Fruit fly (Drosophila melanogaster): ENCODE results near the gene ex.
A peak's percentile ranks its signal among the peaks of the same experiment; 100 is the strongest.

ex gene

DNA sequence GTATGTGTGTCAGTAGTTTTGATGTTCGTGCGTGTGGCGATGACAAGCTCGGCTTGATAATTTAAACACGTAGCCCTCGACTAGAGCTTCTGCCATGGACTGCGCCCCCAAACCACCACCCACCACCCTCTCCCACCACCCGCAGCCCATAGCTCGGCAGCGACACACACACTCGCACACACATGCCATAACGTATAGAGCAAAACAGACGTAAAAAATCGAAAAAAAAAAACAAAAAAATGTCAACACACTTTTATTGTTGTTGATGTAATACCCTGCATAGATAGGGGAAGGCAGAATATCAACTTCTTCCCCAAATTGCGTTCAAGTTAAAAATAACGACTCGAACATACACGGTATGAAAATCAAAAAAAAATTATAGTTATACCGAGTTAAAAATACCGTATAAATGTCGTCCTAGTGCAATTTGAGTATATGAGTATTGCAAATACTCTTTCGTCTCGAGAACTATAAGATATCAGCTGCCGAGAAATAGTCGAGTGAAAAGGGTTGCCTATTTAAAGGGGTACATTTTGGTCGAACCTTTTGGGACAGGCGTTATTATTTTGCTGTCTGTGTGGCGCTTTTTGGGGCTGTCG is 39.4 kb downstream of the ex start (continued):
- TF ChIP-seq CG3838 (GFP tag; optimal IDR thresholded peaks at IDR 0.05), result peak; percentile 74
- peak; percentile 80 for TF ChIP-seq CG16863 (GFP tag; optimal IDR thresholded peaks at IDR 0.05)
- TF ChIP-seq CoRest (tag; optimal IDR thresholded peaks at IDR 0.05), result peak; percentile 79
- peak; percentile 73 for TF ChIP-seq CG17361 (GFP tag; IDR thresholded peaks at IDR 0.05)
- TF ChIP-seq Rfx (GFP tag; IDR thresholded peaks at IDR 0.05), result 0 out of 2 replicates have a peak, but pooled peaks have one; percentile 68
- TF ChIP-seq Neu2 (GFP tag; optimal IDR thresholded peaks at IDR 0.05; ENCODE audit: borderline replicate concordance), result no peak
- TF ChIP-seq CG9817 (tag; optimal IDR thresholded peaks at IDR 0.05), result peak; percentile 71
- TF ChIP-seq amos (GFP tag; IDR thresholded peaks at IDR 0.05; ENCODE audit: partially characterized antibody), result no peak
- peak; percentile 82 for TF ChIP-seq pho (GFP tag; optimal IDR thresholded peaks at IDR 0.05)
- peak; percentile 77 for TF ChIP-seq Mad (GFP tag; optimal IDR thresholded peaks at IDR 0.05)
- TF ChIP-seq Ptx1 (GFP tag; IDR thresholded peaks at IDR 0.05), result peak; percentile 83
- TF ChIP-seq gt (GFP tag; IDR thresholded peaks at IDR 0.05), result 0 out of 2 replicates have a peak, but pooled peaks have one; percentile 27
- no peak for TF ChIP-seq YL-1 (GFP tag; optimal IDR thresholded peaks at IDR 0.05)
- TF ChIP-seq z (GFP tag; IDR thresholded peaks at IDR 0.05), result no peak
- TF ChIP-seq ranshi (GFP tag; IDR thresholded peaks at IDR 0.05), result peak; percentile 68
- TF ChIP-seq CG6813 (GFP tag; optimal IDR thresholded peaks at IDR 0.05), result peak; percentile 78
- TF ChIP-seq CG6765 (GFP tag; optimal IDR thresholded peaks at IDR 0.05), result peak; percentile 44
- TF ChIP-seq al (GFP tag; IDR thresholded peaks at IDR 0.05), result peak; percentile 52
- TF ChIP-seq Bdp1 (GFP tag; optimal IDR thresholded peaks at IDR 0.05), result peak; percentile 74
- TF ChIP-seq CG42726 (GFP tag; IDR thresholded peaks at IDR 0.05; ENCODE audit: partially characterized antibody), result no peak
- TF ChIP-seq CG30020 (tag; optimal IDR thresholded peaks at IDR 0.05), result no peak
- peak; percentile 95 for TF ChIP-seq row (GFP tag; IDR thresholded peaks at IDR 0.05)
- peak in 1 of 2 experiments; percentile 91 for TF ChIP-seq eve (GFP tag; optimal IDR thresholded peaks at IDR 0.05)
- TF ChIP-seq ken (GFP tag; IDR thresholded peaks at IDR 0.05), result peak; percentile 64; the same call in 2 of the 3 replicates
- TF ChIP-seq pum (GFP tag; optimal IDR thresholded peaks at IDR 0.05), result peak; percentile 73
- TF ChIP-seq esg (GFP tag; conservative IDR thresholded peaks at IDR 0.05), result peak; percentile 76
- TF ChIP-seq CG4328 (GFP tag; optimal IDR thresholded peaks at IDR 0.05), result no peak
- TF ChIP-seq da (GFP tag; optimal IDR thresholded peaks at IDR 0.05), result peak; percentile 66
- TF ChIP-seq CG2875 (GFP tag; optimal IDR thresholded peaks at IDR 0.05), result peak; percentile 62
- TF ChIP-seq CG7372 (GFP tag; IDR thresholded peaks at IDR 0.05), result 0 out of 2 replicates have a peak, but pooled peaks have one; percentile 19
- TF ChIP-seq NFAT (GFP tag; IDR thresholded peaks at IDR 0.05), result no peak
- TF ChIP-seq lilli (GFP tag; optimal IDR thresholded peaks at IDR 0.05), result peak; percentile 87
- TF ChIP-seq mirr (GFP tag; optimal IDR thresholded peaks at IDR 0.05), result peak; percentile 74
- peak; percentile 51 for TF ChIP-seq ssp (GFP tag; IDR thresholded peaks at IDR 0.05)
- TF ChIP-seq CG10431 (GFP tag; optimal IDR thresholded peaks at IDR 0.05), result no peak
- peak; percentile 30 for TF ChIP-seq CG18011 (GFP tag; optimal IDR thresholded peaks at IDR 0.05)
- no peak for TF ChIP-seq bbx (GFP tag; IDR thresholded peaks at IDR 0.05; ENCODE audit: partially characterized antibody)
- 0 out of 2 replicates have a peak, but pooled peaks have one; percentile 7 for TF ChIP-seq CG10959 (GFP tag; IDR thresholded peaks at IDR 0.05)
- TF ChIP-seq CG15514 (GFP tag; optimal IDR thresholded peaks at IDR 0.05), result peak; percentile 35
- no peak for TF ChIP-seq CG1024 (GFP tag; IDR thresholded peaks at IDR 0.05)
- peak; percentile 63 for TF ChIP-seq CG18619 (GFP tag; optimal IDR thresholded peaks at IDR 0.05)
- 0 out of 2 replicates have a peak, but pooled peaks have one; percentile 25 for TF ChIP-seq sens-2 (GFP tag; IDR thresholded peaks at IDR 0.05)
- TF ChIP-seq chn (GFP tag; optimal IDR thresholded peaks at IDR 0.05), result peak; percentile 78
- TF ChIP-seq Drgx (GFP tag; IDR thresholded peaks at IDR 0.05), result peak; percentile 62
- peak; percentile 71 for TF ChIP-seq tx (GFP tag; optimal IDR thresholded peaks at IDR 0.05)
- TF ChIP-seq CTCF (GFP tag; optimal IDR thresholded peaks at IDR 0.05), result no peak
- no peak for TF ChIP-seq zen2 (GFP tag; IDR thresholded peaks at IDR 0.05; ENCODE audit: partially characterized antibody)
- peak; percentile 50; the same call in 1 of the 3 replicates for TF ChIP-seq CG11560 (tag; IDR thresholded peaks at IDR 0.05)
- TF ChIP-seq fd96Cb (tag; optimal IDR thresholded peaks at IDR 0.05), result peak; percentile 84
- peak; percentile 71 for TF ChIP-seq ci (GFP tag; IDR thresholded peaks at IDR 0.05)
- TF ChIP-seq CG8924 (tag; optimal IDR thresholded peaks at IDR 0.05), result peak; percentile 56
